Fruit fly (Drosophila melanogaster) whole organism, prepupa: ENCODE measurements around the gene Cby.

Experiments
- CG10631 ChIP-seq: fragments of 200-800 bp; sonication (Bioruptor generic); optimal IDR thresholded peaks from 2 replicates; lab custom pipeline; 2016; ENCODE audit warnings: missing biosample characterization, missing genetic modification characterization
- CG11294 ChIP-seq: fragments of 200-800 bp; sonication (Bioruptor generic); IDR thresholded peaks from 2 replicates; pipeline ENCODE4 v1.3.6; 2022; ENCODE audit warnings: missing biosample characterization, missing genetic modification characterization
- CG11762 ChIP-seq: fragments of 200-800 bp; sonication (Bioruptor generic); optimal IDR thresholded peaks from 3 replicates; lab custom pipeline; 2016; ENCODE audit warnings: missing biosample characterization, missing genetic modification characterization; ENCODE audit not compliant: insufficient read depth
- CG11902 ChIP-seq: fragments of 200-800 bp; sonication (Bioruptor generic); optimal IDR thresholded peaks from 3 replicates; lab custom pipeline; 2016; ENCODE audit warnings: missing biosample characterization, missing genetic modification characterization
- CG16779 ChIP-seq: fragments of 200-800 bp; sonication (Bioruptor generic); optimal IDR thresholded peaks from 3 replicates; lab custom pipeline; 2017; ENCODE audit warnings: missing biosample characterization, mild to moderate bottlenecking, missing genetic modification characterization
- CG32006 ChIP-seq: fragments of 200-800 bp; sonication (Bioruptor generic); optimal IDR thresholded peaks from 3 replicates; lab custom pipeline; 2017; ENCODE audit warnings: missing biosample characterization, mild to moderate bottlenecking, missing genetic modification characterization
- CG34406 ChIP-seq: fragments of 200-800 bp; sonication (Bioruptor generic); optimal IDR thresholded peaks from 3 replicates; lab custom pipeline; 2016; ENCODE audit warnings: missing biosample characterization, missing genetic modification characterization
- CG6163 ChIP-seq: fragments of 200-800 bp; sonication (Bioruptor generic); IDR thresholded peaks from 3 replicates; pipeline ENCODE4 v1.3.6; 2022; ENCODE audit warnings: missing biosample characterization, missing genetic modification characterization
- CG7368 ChIP-seq: fragments of 200-800 bp; sonication (Bioruptor generic); optimal IDR thresholded peaks from 3 replicates; lab custom pipeline; 2016; ENCODE audit warnings: missing biosample characterization, missing genetic modification characterization
- CG8119 ChIP-seq: fragments of 200-800 bp; sonication (Bioruptor generic); IDR thresholded peaks from 3 replicates; pipeline ENCODE4 v1.3.6; 2022; ENCODE audit warnings: missing biosample characterization, missing genetic modification characterization
- CG8632 ChIP-seq: fragments of 200-800 bp; sonication (Bioruptor generic); optimal IDR thresholded peaks from 3 replicates; lab custom pipeline; 2016; ENCODE audit warnings: missing biosample characterization, missing genetic modification characterization
- Eip78C ChIP-seq: fragments of 200-800 bp; sonication (Bioruptor generic); peaks from one replicate; lab custom pipeline; 2016; ENCODE audit warnings: missing biosample characterization, missing genetic modification characterization
- Eip93F ChIP-seq: fragments of 200-800 bp; sonication (Bioruptor generic); optimal IDR thresholded peaks from 2 replicates; lab custom pipeline; 2016; ENCODE audit warnings: missing biosample characterization, mild to moderate bottlenecking, missing genetic modification characterization
- Gug ChIP-seq: fragments of 200-800 bp; sonication (Bioruptor generic); IDR thresholded peaks from 2 replicates; pipeline ENCODE4 v1.3.6; 2022; ENCODE audit warnings: missing biosample characterization, missing genetic modification characterization
- Hr4 ChIP-seq: fragments of 200-800 bp; sonication (Bioruptor generic); optimal IDR thresholded peaks from 3 replicates; lab custom pipeline; 2016; ENCODE audit warnings: missing biosample characterization, missing genetic modification characterization
- Lpt ChIP-seq: fragments of 200-800 bp; sonication (Bioruptor generic); optimal IDR thresholded peaks from 3 replicates; lab custom pipeline; 2016; ENCODE audit warnings: missing biosample characterization, missing genetic modification characterization
- achi ChIP-seq: fragments of 200-800 bp; sonication (Bioruptor generic); optimal IDR thresholded peaks from 3 replicates; lab custom pipeline; 2016; ENCODE audit warnings: missing biosample characterization, missing genetic modification characterization
- acj6 ChIP-seq: fragments of 200-800 bp; sonication (Bioruptor generic); optimal IDR thresholded peaks from 3 replicates; lab custom pipeline; 2016; ENCODE audit warnings: missing biosample characterization, missing genetic modification characterization
- cyc ChIP-seq: fragments of 200-800 bp; sonication (Bioruptor generic); optimal IDR thresholded peaks from 3 replicates; lab custom pipeline; 2016; ENCODE audit warnings: missing biosample characterization, missing genetic modification characterization
- dsx ChIP-seq: fragments of 200-800 bp; optimal IDR thresholded peaks from 3 replicates; lab custom pipeline; 2019; ENCODE audit warnings: missing biosample characterization, mild to moderate bottlenecking, missing genetic modification characterization, moderate library complexity; ENCODE audit not compliant: poor library complexity, severe bottlenecking
- eg ChIP-seq: fragments of 200-800 bp; sonication (Bioruptor generic); IDR thresholded peaks from 3 replicates; pipeline ENCODE4 v1.3.6; 2022; ENCODE audit warnings: missing biosample characterization, missing genetic modification characterization
- net ChIP-seq: fragments of 200-800 bp; sonication (Bioruptor generic); optimal IDR thresholded peaks from 3 replicates; lab custom pipeline; 2016; ENCODE audit warnings: missing biosample characterization, missing genetic modification characterization
- salr ChIP-seq, 2 experiments: fragments of 200-800 bp; sonication (Bioruptor generic); optimal IDR thresholded peaks; 3 replicates each; lab custom pipeline; 2016 to 2018; ENCODE audit warnings: missing biosample characterization in 2 of 2, missing genetic modification characterization in 2 of 2, mild to moderate bottlenecking in 1 of 2
- ss ChIP-seq, 2 experiments: fragments of 200-800 bp; sonication (Bioruptor generic); optimal IDR thresholded peaks; 2 replicates in 1 of 2; 3 replicates in 1 of 2; lab custom pipeline; 2017 to 2018; ENCODE audit warnings: mild to moderate bottlenecking in 2 of 2, missing biosample characterization in 2 of 2, missing genetic modification characterization in 2 of 2, moderate library complexity in 1 of 2
- svp ChIP-seq: fragments of 200-800 bp; sonication (Bioruptor generic); peaks from one replicate; lab custom pipeline; 2016; ENCODE audit warnings: missing biosample characterization, missing genetic modification characterization
- topi ChIP-seq: fragments of 200-800 bp; sonication (Bioruptor generic); optimal IDR thresholded peaks from 3 replicates; lab custom pipeline; 2016; ENCODE audit warnings: missing biosample characterization, missing genetic modification characterization

Gene Cby

DNA sequence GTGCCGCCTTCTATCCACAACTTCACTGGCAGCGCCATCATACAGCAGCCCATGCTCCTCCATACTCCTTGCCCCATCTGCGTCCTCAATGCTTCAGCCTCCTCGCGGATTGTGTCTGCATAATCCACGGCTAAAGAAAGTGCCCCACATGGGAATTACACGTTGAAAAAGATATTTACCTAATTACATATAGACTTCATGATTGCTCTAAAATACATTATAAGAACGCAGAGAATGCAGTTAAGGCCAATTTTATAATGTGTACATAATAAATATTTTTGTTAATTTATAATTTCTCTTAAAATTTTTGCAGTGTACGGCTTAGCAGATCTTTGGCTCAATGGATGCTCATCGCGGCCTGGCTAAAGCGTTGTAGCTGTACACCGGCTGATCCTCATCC lies 37.8 kb downstream of the Cby start (continued):
- TF ChIP-seq CG11762 (GFP tag; lab: Kevin White, UChicago) (peak; percentile 69), net (GFP tag; lab: Kevin White, UChicago) (peak; percentile 79), topi (peak; percentile 73), CG34406 (GFP tag; lab: Kevin White, UChicago) (peak; percentile 80), eg (GFP tag; lab: Robert Waterston, UW) (peak; percentile 90), cyc (peak; percentile 60), CG11294 (GFP tag; lab: Robert Waterston, UW) (peak; percentile 60), Gug (GFP tag; lab: Robert Waterston, UW) (peak; percentile 88)

DNA sequence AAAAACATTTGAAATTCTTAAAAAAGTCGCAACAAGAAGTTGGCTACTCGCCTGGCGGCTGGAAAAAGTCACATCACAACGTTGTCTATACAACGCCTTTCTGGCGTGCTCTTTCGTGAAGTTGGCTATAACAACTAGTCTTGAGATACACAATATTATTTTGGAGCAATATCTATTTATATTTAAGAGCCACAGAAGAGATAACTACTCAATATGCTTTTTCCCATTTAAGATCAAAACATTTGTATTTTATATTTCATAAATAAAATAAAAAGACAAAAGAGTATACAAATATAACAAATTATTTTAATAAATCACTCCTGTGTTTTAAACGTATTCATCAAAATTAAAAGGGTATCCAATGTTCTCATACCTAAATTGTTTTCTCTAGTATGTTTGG lies 39.1 kb downstream of the Cby start:
- peak; percentile 10 for TF ChIP-seq achi (GFP tag; lab: Kevin White, UChicago)
- no peak for TF ChIP-seq svp
- peak; percentile 6 for TF ChIP-seq CG10631
- peak; percentile 46; the same call in 2 of the 3 replicates for TF ChIP-seq CG8119 (GFP tag; lab: Robert Waterston, UW)
- TF ChIP-seq CG16779 (tag; lab: Kevin White, UChicago) = no peak
- no peak for TF ChIP-seq acj6 (GFP tag; lab: Kevin White, UChicago)
- peak; percentile 52 for TF ChIP-seq CG32006 (GFP tag; lab: Kevin White, UChicago)
- TF ChIP-seq salr (GFP tag; optimal IDR thresholded peaks at IDR 0.05; lab: Kevin White, UChicago) = peak in 1 of 2 experiments; percentile 23
- peak; percentile 33 for TF ChIP-seq Eip78C (GFP tag; lab: Kevin White, UChicago)

DNA sequence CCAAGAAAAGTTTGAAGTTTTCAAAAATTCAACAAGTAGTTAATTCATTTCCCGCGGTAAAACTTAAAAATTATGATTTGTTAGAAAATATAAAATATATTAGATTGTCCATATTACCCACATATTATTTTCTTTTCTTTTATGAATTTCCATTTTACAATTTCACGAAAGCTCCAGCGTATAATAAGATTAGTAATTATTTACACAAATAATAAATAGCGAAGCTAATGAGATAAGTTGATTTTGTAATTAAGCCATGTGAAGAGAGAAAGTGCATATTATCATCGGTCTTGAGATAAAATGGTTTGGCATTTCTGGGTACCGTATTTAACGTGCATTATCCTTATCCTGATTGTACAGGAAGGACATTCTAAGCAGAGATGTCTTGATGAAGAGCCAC lies 43.7 kb downstream of the Cby start, which contains the start of gene Qsox3:
Qsox3 (plus strand) TSS at position 301 of the 400 bp plus-strand sequence.
- TF ChIP-seq CG7368 (GFP tag; lab: Kevin White, UChicago) = no peak
- TF ChIP-seq CG6163 (GFP tag; lab: Robert Waterston, UW) = no peak
- no peak for TF ChIP-seq Lpt (GFP tag; lab: Kevin White, UChicago)
- no peak for TF ChIP-seq CG11902 (GFP tag; lab: Kevin White, UChicago)
- no peak for TF ChIP-seq Eip93F (GFP tag; lab: Kevin White, UChicago)
- TF ChIP-seq, all 60 proteins: peak for 0

DNA sequence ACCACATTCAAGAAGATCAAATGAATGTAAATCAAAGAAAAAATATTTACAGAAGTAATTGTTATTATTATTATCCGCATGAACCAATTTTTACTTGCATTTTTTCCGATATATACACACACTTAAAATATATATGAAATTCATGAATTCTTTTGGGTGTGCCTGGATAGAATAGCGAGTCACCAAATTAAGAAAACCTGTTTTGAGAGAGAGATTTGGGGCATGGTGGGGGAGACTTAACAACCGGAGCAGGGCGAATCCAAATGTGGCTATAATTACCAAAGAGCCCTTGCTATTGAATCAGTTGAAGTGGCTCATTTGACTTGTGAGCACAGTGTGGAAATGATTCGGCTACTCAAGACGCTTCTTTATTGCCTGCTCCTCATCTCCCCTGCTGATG lies 45.6 kb downstream of the Cby start, which contains the start of gene Qsox2:
Qsox2 (plus strand) TSS at position 301 of the 400 bp plus-strand sequence.
- TF ChIP-seq dsx (GFP tag; lab: Kevin White, UChicago) = peak; percentile 43
- peak; percentile 19 for TF ChIP-seq svp
- peak in 1 of 2 experiments; percentile 11 for TF ChIP-seq ss (GFP tag; optimal IDR thresholded peaks at IDR 0.05; lab: Kevin White, UChicago)
- no peak for TF ChIP-seq CG8632

DNA sequence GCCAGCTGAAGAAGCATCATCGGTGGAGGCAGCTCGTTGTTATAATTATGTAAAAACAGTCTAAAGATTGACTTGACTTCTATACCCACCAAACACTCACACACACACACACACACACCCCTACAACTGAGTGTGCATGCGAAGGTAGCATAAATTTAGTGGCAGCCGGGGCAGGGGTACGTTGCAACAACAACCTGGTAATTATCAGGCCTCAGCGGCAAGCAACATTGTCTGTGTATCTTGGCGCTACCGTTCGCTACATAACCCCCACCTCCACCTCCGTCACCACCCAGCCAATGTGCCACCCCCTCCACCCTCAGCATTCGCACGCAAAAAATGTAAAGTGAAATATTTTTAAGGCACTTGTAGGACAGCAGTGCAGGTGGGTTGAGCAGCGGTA lies 49.2 kb downstream of the Cby start:
- TF ChIP-seq ss (GFP tag; optimal IDR thresholded peaks at IDR 0.05; lab: Kevin White, UChicago) (peak in 1 of 2 experiments; percentile 54), Hr4 (GFP tag; lab: Kevin White, UChicago) (no peak), dsx (GFP tag; lab: Kevin White, UChicago) (peak; percentile 66)
- TF ChIP-seq, all 60 proteins: peak for 2
